Worm (Caenorhabditis elegans): Measurements from ENCODE around the gene fbxl-3.

fbxl-3 gene

ce11 chrII:5398779-5399178, at the start of gene fbxl-3:
Gene fbxl-3 (minus strand): TSS chrII:5398902.
- peak; percentile 83; the same call in 1 of the 2 replicates for TF ChIP-seq hmg-1.2 (GFP tag; IDR thresholded peaks at IDR 0.05)
- no peak for TF ChIP-seq sea-2 (GFP tag; IDR thresholded peaks at IDR 0.05)

- TF ChIP-seq tbx-9 (tag; optimal IDR thresholded peaks at IDR 0.05; ENCODE audit: borderline replicate concordance) (no peak), F39B2.1 (GFP tag; IDR thresholded peaks at IDR 0.05) (no peak), egrh-3 (GFP tag; IDR thresholded peaks at IDR 0.05) (no peak), mxl-1 (tag; optimal IDR thresholded peaks at IDR 0.05) (no peak), unc-62 (GFP tag; optimal IDR thresholded peaks at IDR 0.05) (no peak), fkh-3 (tag; optimal IDR thresholded peaks at IDR 0.05) (no peak), mes-4 (tag; optimal IDR thresholded peaks at IDR 0.05) (no peak), lir-1 (GFP tag; conservative IDR thresholded peaks at IDR 0.05) (no peak)
These were observed 48.7 kb upstream of the fbxl-3 start, which contains the start of gene cex-1 for ce11 chrII:5447381-5447780. Gene cex-1 (plus strand): TSS chrII:5447681.

- no peak for TF ChIP-seq ztf-3 (GFP tag; optimal IDR thresholded peaks at IDR 0.05)
- TF ChIP-seq lsy-27 (tag; optimal IDR thresholded peaks at IDR 0.05; ENCODE audit: borderline replicate concordance, insufficient read depth) = no peak
- no peak for TF ChIP-seq rpc-1 (optimal IDR thresholded peaks at IDR 0.05)
- TF ChIP-seq rpc-1 (tag; optimal IDR thresholded peaks at IDR 0.05) = no peak
- no peak for TF ChIP-seq attf-6 (GFP tag; IDR thresholded peaks at IDR 0.05)
- no peak for TF ChIP-seq F52B5.7 (tag; optimal IDR thresholded peaks at IDR 0.05)
These were observed 47.8 kb upstream of the fbxl-3 start, which contains the start of gene nmr-1 for ce11 chrII:5446506-5446905. Gene nmr-1 (minus strand): TSS chrII:5446606.

ce11 chrII:5437586-5437985, 38.9 kb upstream of the fbxl-3 start, which contains the start of gene F07F6.1:
Gene F07F6.1 (plus strand): TSS chrII:5437886.
- TF ChIP-seq rec-8 (tag; optimal IDR thresholded peaks at IDR 0.05) (no peak), dox-1 (GFP tag; IDR thresholded peaks at IDR 0.05) (no peak), D2030.7 (GFP tag; IDR thresholded peaks at IDR 0.05) (no peak), ceh-27 (GFP tag; optimal IDR thresholded peaks at IDR 0.05) (no peak), ztf-25 (GFP tag; IDR thresholded peaks at IDR 0.05) (no peak), him-1 (tag; optimal IDR thresholded peaks at IDR 0.05) (no peak), egrh-3 (GFP tag; IDR thresholded peaks at IDR 0.05) (no peak), F22D6.2 (tag; optimal IDR thresholded peaks at IDR 0.05) (no peak), athp-1 (tag; optimal IDR thresholded peaks at IDR 0.05) (no peak), let-607 (tag; optimal IDR thresholded peaks at IDR 0.05) (no peak), gei-17 (GFP tag; optimal IDR thresholded peaks at IDR 0.05) (no peak), bed-2 (GFP tag; IDR thresholded peaks at IDR 0.05) (no peak), Y95B8A.8 (GFP tag; IDR thresholded peaks at IDR 0.05) (no peak)

ce11 chrII:5436833-5437232, 38.1 kb upstream of the fbxl-3 start, which contains the start of gene dct-5:
Gene dct-5 (minus strand): TSS chrII:5436933.
- no peak for TF ChIP-seq cebp-2 (GFP tag; IDR thresholded peaks at IDR 0.05)
- no peak for TF ChIP-seq ztf-3 (GFP tag; optimal IDR thresholded peaks at IDR 0.05)
- TF ChIP-seq pha-4 (tag; optimal IDR thresholded peaks at IDR 0.05) = no peak
- TF ChIP-seq sdz-38 (tag; optimal IDR thresholded peaks at IDR 0.05) = no peak

- TF ChIP-seq C17E4.6 (GFP tag; IDR thresholded peaks at IDR 0.05) (no peak), ccch-3 (GFP tag; optimal IDR thresholded peaks at IDR 0.05) (no peak), cebp-2 (GFP tag; IDR thresholded peaks at IDR 0.05) (no peak), nhr-90 (tag; optimal IDR thresholded peaks at IDR 0.05) (no peak), him-1 (tag; optimal IDR thresholded peaks at IDR 0.05) (no peak), bed-1 (GFP tag; IDR thresholded peaks at IDR 0.05) (no peak), xnd-1 (tag; optimal IDR thresholded peaks at IDR 0.05) (no peak), F22D6.2 (tag; optimal IDR thresholded peaks at IDR 0.05) (no peak)
These were observed 34.4 kb upstream of the fbxl-3 start, which contains the start of gene srx-114 for ce11 chrII:5433069-5433468. Gene srx-114 (minus strand): TSS chrII:5433169.

Data from whole organism, young adult.